Fruit fly (Drosophila melanogaster) Kc167 (cell line): Measurements from ENCODE around the gene Taf1.

Source experiments
- Myc ChIP-seq: fragments of >200 bp; optimal IDR thresholded peaks from 2 replicates; lab custom pipeline; 2017; ENCODE audit warnings: missing external identifiers
- Sin3A ChIP-seq: fragments of >200 bp; optimal IDR thresholded peaks from 2 replicates; lab custom pipeline; 2018; ENCODE audit warnings: missing external identifiers
- h ChIP-seq: fragments of >200 bp; optimal IDR thresholded peaks from 3 replicates; lab custom pipeline; 2018; ENCODE audit warnings: missing external identifiers
- insv ChIP-seq: fragments of >200 bp; optimal IDR thresholded peaks from 3 replicates; lab custom pipeline; 2018; ENCODE audit warnings: missing external identifiers
- psq ChIP-seq: fragments of >200 bp; optimal IDR thresholded peaks from 2 replicates; lab custom pipeline; 2017; ENCODE audit warnings: missing external identifiers
- ttk ChIP-seq: sonication (Bioruptor generic); optimal IDR thresholded peaks from 2 replicates; lab custom pipeline; 2017; ENCODE audit warnings: missing external identifiers

The Taf1 gene

dm6 chr3R:6646740-6647139, at the start of gene Taf1:
Taf1 (plus strand) TSS chr3R:6646889.
- TF ChIP-seq psq, result no peak

dm6 chr3R:6597922-6598321, 48.8 kb upstream of the Taf1 start, which contains the start of gene CG1138:
CG1138 (minus strand) TSS chr3R:6598022.
- TF ChIP-seq h (lab: Kevin White, UChicago) (no peak), Sin3A (lab: Kevin White, UChicago) (no peak), ttk (no peak), psq (no peak), insv (lab: Kevin White, UChicago) (no peak), Myc (lab: Kevin White, UChicago) (no peak)

- TF ChIP-seq h (lab: Kevin White, UChicago) (no peak), insv (lab: Kevin White, UChicago) (no peak), psq (no peak), Myc (lab: Kevin White, UChicago) (no peak), ttk (no peak), Sin3A (lab: Kevin White, UChicago) (no peak)
These were observed 45.7 kb upstream of the Taf1 start, which contains the start of gene CG31482 for dm6 chr3R:6600942-6601341. CG31482 (plus strand) TSS chr3R:6601242.

dm6 chr3R:6605142-6605541, 41.5 kb upstream of the Taf1 start:
- TF ChIP-seq Myc (lab: Kevin White, UChicago) (no peak), psq (no peak), h (lab: Kevin White, UChicago) (no peak), Sin3A (lab: Kevin White, UChicago) (no peak), ttk (no peak), insv (lab: Kevin White, UChicago) (no peak)

dm6 chr3R:6608814-6609213, 37.9 kb upstream of the Taf1 start, which contains the start of gene glob2:
glob2 (minus strand) TSS chr3R:6608914.
- TF ChIP-seq h (lab: Kevin White, UChicago) (no peak), Sin3A (lab: Kevin White, UChicago) (no peak)

- TF ChIP-seq psq (no peak), Myc (lab: Kevin White, UChicago) (no peak), Sin3A (lab: Kevin White, UChicago) (no peak), h (lab: Kevin White, UChicago) (no peak), ttk (no peak), insv (lab: Kevin White, UChicago) (no peak)
These were observed 18.9 kb upstream of the Taf1 start, which contains the start of gene sowi for dm6 chr3R:6627800-6628199. sowi (minus strand) TSS chr3R:6627900.

- no peak for TF ChIP-seq Myc (lab: Kevin White, UChicago)
- TF ChIP-seq ttk, result no peak
These were observed 17.5 kb upstream of the Taf1 start, which contains the start of gene CG15177 for dm6 chr3R:6629221-6629620. CG15177 (minus strand) TSS chr3R:6629321.

dm6 chr3R:6629851-6630250, 16.8 kb upstream of the Taf1 start, which contains the start of gene sunz:
sunz (plus strand) TSS chr3R:6630151.
- no peak for TF ChIP-seq psq
- no peak for TF ChIP-seq ttk
- TF ChIP-seq Sin3A (lab: Kevin White, UChicago), result no peak
- no peak for TF ChIP-seq h (lab: Kevin White, UChicago)
- TF ChIP-seq Myc (lab: Kevin White, UChicago), result no peak
- TF ChIP-seq insv (lab: Kevin White, UChicago), result no peak

- no peak for TF ChIP-seq h (lab: Kevin White, UChicago)
- no peak for TF ChIP-seq psq
These were observed 5.8 kb upstream of the Taf1 start, which contains the start of gene CG31286 for dm6 chr3R:6640932-6641331. CG31286 (plus strand) TSS chr3R:6641232.

dm6 chr3R:6644334-6644733, 2.4 kb upstream of the Taf1 start, which contains the start of gene Ass:
Ass (minus strand) TSS chr3R:6644434.
- TF ChIP-seq psq, result no peak
- TF ChIP-seq h (lab: Kevin White, UChicago), result no peak
- TF ChIP-seq Sin3A (lab: Kevin White, UChicago), result no peak
- no peak for TF ChIP-seq insv (lab: Kevin White, UChicago)
- TF ChIP-seq Myc (lab: Kevin White, UChicago), result no peak
- no peak for TF ChIP-seq ttk

- TF ChIP-seq Sin3A (lab: Kevin White, UChicago) (no peak), psq (no peak), ttk (no peak), h (lab: Kevin White, UChicago) (no peak), insv (lab: Kevin White, UChicago) (no peak), Myc (lab: Kevin White, UChicago) (no peak)
These were observed 10.9 kb downstream of the Taf1 start, which contains the start of the genes CG1307 and twr for dm6 chr3R:6657278-6658246. CG1307 (minus strand) TSS chr3R:6657442. twr (plus strand) TSS chr3R:6657882.

- TF ChIP-seq ttk, result no peak
- TF ChIP-seq Myc (lab: Kevin White, UChicago), result no peak
- TF ChIP-seq h (lab: Kevin White, UChicago), result no peak
- TF ChIP-seq insv (lab: Kevin White, UChicago), result no peak
- TF ChIP-seq Sin3A (lab: Kevin White, UChicago), result no peak
- TF ChIP-seq psq, result no peak
These were observed 13.3 kb downstream of the Taf1 start, which contains the start of gene agt for dm6 chr3R:6659941-6660340. agt (minus strand) TSS chr3R:6660100.
